Worm (Caenorhabditis elegans) whole organism, L4 larva: ENCODE measurements around the gene F15E6.5.

Experiments used
- F10B5.3 ChIP-seq: sonication (generic microtip); optimal IDR thresholded peaks from 2 replicates; lab custom pipeline; 2016; ENCODE audit warnings: mild to moderate bottlenecking, missing genetic modification characterization, missing compliant biosample characterization
- F49E8.2 ChIP-seq: sonication (generic microtip); optimal IDR thresholded peaks from 2 replicates; lab custom pipeline; 2016; ENCODE audit warnings: missing compliant biosample characterization, mild to moderate bottlenecking, missing genetic modification characterization, borderline replicate concordance
- R02D3.7 ChIP-seq: fragments of 150-350 bp; sonication (generic microtip); optimal IDR thresholded peaks from 3 replicates; lab custom pipeline; 2014; ENCODE audit warnings: missing biosample characterization, missing genetic modification characterization
- Y5F2A.4 ChIP-seq: fragments of 200-800 bp; sonication (Bioruptor generic); optimal IDR thresholded peaks from 2 replicates; lab custom pipeline; 2018; ENCODE audit warnings: mild to moderate bottlenecking, missing genetic modification characterization, missing compliant biosample characterization
- Y75B8A.6 ChIP-seq: fragments of 200-800 bp; sonication (Bioruptor generic); IDR thresholded peaks from 2 replicates; pipeline ENCODE4 v1.3.6; 2022; ENCODE audit warnings: missing genetic modification reagents, missing genetic modification characterization, missing compliant biosample characterization
- ZK546.5 ChIP-seq, 2 experiments: sonication (generic microtip); optimal IDR thresholded peaks; 2 replicates each; lab custom pipeline; 2017; ENCODE audit warnings: missing biosample characterization in 2 of 2, missing genetic modification characterization in 2 of 2
- aha-1 ChIP-seq: fragments of 150-350 bp; peaks from one replicate; lab custom pipeline; 2014; ENCODE audit warnings: missing biosample characterization, missing genetic modification characterization
- ama-1 ChIP-seq: fragments of 150-350 bp; optimal IDR thresholded peaks from 2 replicates; lab custom pipeline; 2014; ENCODE audit warnings: inconsistent platforms, mixed read lengths
- arid-1 ChIP-seq: fragments of 200-800 bp; sonication (Bioruptor generic); conservative IDR thresholded peaks from 2 replicates; pipeline ENCODE4 v1.3.6; 2022; ENCODE audit warnings: missing genetic modification reagents, missing genetic modification characterization, missing compliant biosample characterization
- ceh-44 ChIP-seq: fragments of 200-800 bp; sonication (Bioruptor generic); IDR thresholded peaks from 2 replicates; pipeline ENCODE4 v1.3.6; 2022; ENCODE audit warnings: missing genetic modification reagents, missing genetic modification characterization, missing compliant biosample characterization
- ceh-62 ChIP-seq: sonication (generic microtip); optimal IDR thresholded peaks from 2 replicates; lab custom pipeline; 2017; ENCODE audit warnings: missing biosample characterization, missing genetic modification characterization
- ces-1 ChIP-seq: fragments of 150-350 bp; sonication (generic microtip); optimal IDR thresholded peaks from 4 replicates; lab custom pipeline; 2014; ENCODE audit warnings: missing biosample characterization, missing genetic modification reagents, missing genetic modification characterization
- cey-2 ChIP-seq: sonication (generic microtip); optimal IDR thresholded peaks from 3 replicates; lab custom pipeline; 2017; ENCODE audit warnings: missing genetic modification characterization, mild to moderate bottlenecking, missing compliant biosample characterization, antibody characterized with exemption, borderline replicate concordance; ENCODE audit not compliant: insufficient read depth
- daf-16 ChIP-seq, 3 experiments: sonication (generic microtip); optimal IDR thresholded peaks; 2 replicates each; lab custom pipeline; 2016 to 2017; ENCODE audit warnings: missing genetic modification characterization in 3 of 3, missing genetic modification reagents in 3 of 3, mild to moderate bottlenecking in 2 of 3, missing compliant biosample characterization in 2 of 3, missing biosample characterization in 1 of 3, moderate library complexity in 1 of 3
- daf-8 ChIP-seq: fragments of 200-800 bp; sonication (Bioruptor generic); IDR thresholded peaks from 2 replicates; pipeline ENCODE4 v1.3.6; 2022; ENCODE audit warnings: missing genetic modification characterization, missing compliant biosample characterization
- dpl-1 ChIP-seq: fragments of 150-350 bp; optimal IDR thresholded peaks from 2 replicates; lab custom pipeline; 2014; ENCODE audit warnings: missing biosample characterization, missing genetic modification reagents, missing genetic modification characterization
- duxl-1 ChIP-seq: sonication (generic microtip); optimal IDR thresholded peaks from 2 replicates; lab custom pipeline; 2016; ENCODE audit warnings: mild to moderate bottlenecking, missing genetic modification characterization, moderate library complexity, missing compliant biosample characterization; ENCODE audit not compliant: poor library complexity
- dve-1 ChIP-seq: sonication (generic microtip); optimal IDR thresholded peaks from 2 replicates; lab custom pipeline; 2017; ENCODE audit warnings: antibody characterized with exemption, mild to moderate bottlenecking, missing genetic modification characterization, missing compliant biosample characterization; ENCODE audit not compliant: insufficient read depth
- fkh-10 ChIP-seq: fragments of 150-350 bp; optimal IDR thresholded peaks from 2 replicates; lab custom pipeline; 2014; ENCODE audit warnings: missing biosample characterization, missing genetic modification reagents, missing genetic modification characterization
- hif-1 ChIP-seq, 2 experiments: sonication (generic microtip); optimal IDR thresholded peaks; 2 replicates each; lab custom pipeline; 2016 to 2017; ENCODE audit warnings: missing compliant biosample characterization in 2 of 2, missing genetic modification characterization in 2 of 2, missing genetic modification reagents in 2 of 2, missing genotype in 2 of 2, mild to moderate bottlenecking in 1 of 2
- jun-1 ChIP-seq: fragments of 150-350 bp; optimal IDR thresholded peaks from 2 replicates; lab custom pipeline; 2014; ENCODE audit warnings: missing biosample characterization, missing genetic modification reagents, missing genetic modification characterization
- lin-15B ChIP-seq: fragments of 150-350 bp; sonication (generic microtip); optimal IDR thresholded peaks from 3 replicates; lab custom pipeline; 2014; ENCODE audit warnings: missing biosample characterization, missing genetic modification characterization
- madf-9 ChIP-seq: fragments of 200-800 bp; sonication (Bioruptor generic); conservative IDR thresholded peaks from 2 replicates; pipeline ENCODE4 v1.3.6; 2022; ENCODE audit warnings: missing genetic modification reagents, missing genetic modification characterization, missing compliant biosample characterization
- mxl-3 ChIP-seq: fragments of 200-800 bp; sonication (Bioruptor generic); optimal IDR thresholded peaks from 2 replicates; lab custom pipeline; 2018; ENCODE audit warnings: mild to moderate bottlenecking, missing genetic modification characterization, missing compliant biosample characterization
- nhr-10 ChIP-seq: fragments of 150-350 bp; optimal IDR thresholded peaks from 2 replicates; lab custom pipeline; 2014; ENCODE audit warnings: missing biosample characterization, missing genetic modification characterization
- nhr-237 ChIP-seq: sonication (generic microtip); optimal IDR thresholded peaks from 2 replicates; lab custom pipeline; 2017; ENCODE audit warnings: missing biosample characterization, missing genetic modification characterization
- nhr-28 ChIP-seq: fragments of 150-350 bp; optimal IDR thresholded peaks from 2 replicates; lab custom pipeline; 2014; ENCODE audit warnings: missing biosample characterization, missing genetic modification characterization
- nhr-41 ChIP-seq: fragments of 200-800 bp; sonication (Bioruptor generic); IDR thresholded peaks from 2 replicates; pipeline ENCODE4 v1.3.6; 2022; ENCODE audit warnings: missing genetic modification reagents, missing genetic modification characterization, missing compliant biosample characterization
- nhr-77 ChIP-seq: fragments of 150-350 bp; optimal IDR thresholded peaks from 2 replicates; lab custom pipeline; 2014; ENCODE audit warnings: missing biosample characterization, missing genetic modification characterization
- pha-4 ChIP-seq, 2 experiments: fragments of 150-350 bp in 1 of 2; fragments of 200-800 bp in 1 of 2; sonication (Bioruptor generic) in 1 of 2; IDR thresholded peaks in 1 of 2; optimal IDR thresholded peaks in 1 of 2; 2 replicates each; pipeline versions ENCODE4 v1.3.6 to Lab custom; 2014 to 2022; ENCODE audit warnings: missing genetic modification characterization in 2 of 2, missing genetic modification reagents in 2 of 2, missing biosample characterization in 1 of 2, missing compliant biosample characterization in 1 of 2
- pqm-1 ChIP-seq: sonication (generic microtip); optimal IDR thresholded peaks from 2 replicates; lab custom pipeline; 2017; ENCODE audit warnings: missing biosample characterization, missing genetic modification characterization
- rbr-2 ChIP-seq: sonication (generic microtip); optimal IDR thresholded peaks from 2 replicates; lab custom pipeline; 2016; ENCODE audit warnings: missing genotype, missing genetic modification characterization, missing compliant biosample characterization
- snpc-1.2 ChIP-seq: fragments of 200-800 bp; sonication (Bioruptor generic); IDR thresholded peaks from 2 replicates; pipeline ENCODE4 v1.3.6; 2022; ENCODE audit warnings: missing genetic modification reagents, missing genetic modification characterization, missing compliant biosample characterization
- snpc-4 ChIP-seq: fragments of 150-350 bp; optimal IDR thresholded peaks from 2 replicates; lab custom pipeline; 2014; ENCODE audit warnings: missing biosample characterization, missing genetic modification characterization
- tra-1 ChIP-seq: fragments of 200-800 bp; sonication (Bioruptor generic); IDR thresholded peaks from 2 replicates; pipeline ENCODE4 v1.3.6; 2022; ENCODE audit warnings: missing genetic modification reagents, missing genetic modification characterization, missing compliant biosample characterization
- unc-62 ChIP-seq, 3 experiments: fragments of 150-350 bp in 1 of 3; sonication (generic microtip); optimal IDR thresholded peaks in 2 of 3; peaks in 1 of 3; 1 replicate in 1 of 3; 2 replicates in 2 of 3; lab custom pipeline; 2014 to 2017; ENCODE audit warnings: missing biosample characterization in 3 of 3, missing genetic modification characterization in 3 of 3, missing genetic modification reagents in 3 of 3, missing genotype in 1 of 3
- zfp-3 ChIP-seq: fragments of 200-800 bp; sonication (Bioruptor generic); conservative IDR thresholded peaks from 2 replicates; pipeline ENCODE4 v1.3.6; 2022; ENCODE audit warnings: missing genetic modification reagents, missing genetic modification characterization, missing compliant biosample characterization
- zip-2 ChIP-seq: fragments of 150-350 bp; optimal IDR thresholded peaks from 2 replicates; lab custom pipeline; 2014; ENCODE audit warnings: missing biosample characterization, missing genetic modification characterization
- ztf-11 ChIP-seq: fragments of 150-350 bp; optimal IDR thresholded peaks from 2 replicates; lab custom pipeline; 2014; ENCODE audit warnings: missing biosample characterization, missing genetic modification characterization

The F15E6.5 gene

ce11 chrIV:4326445-4326844, 37.1 kb downstream of the F15E6.5 start, which contains the start of gene trpl-2:
TSS of gene trpl-2 (plus strand) at chrIV:4326654.
- TF ChIP-seq jun-1 (tag; lab: Kevin White, UChicago) (no peak), snpc-4 (tag; lab: Kevin White, UChicago) (no peak), ztf-11 (tag; lab: Kevin White, UChicago) (no peak), zfp-3 (GFP tag; lab: Robert Waterston, UW) (no peak), lin-15B (tag; lab: Kevin White, UChicago) (no peak), dve-1 (tag; lab: Kevin White, UChicago) (no peak), cey-2 (no peak), rbr-2 (tag; lab: Kevin White, UChicago) (no peak), nhr-28 (tag; lab: Kevin White, UChicago) (peak; percentile 71), ama-1 (lab: Kevin White, UChicago) (no peak), nhr-10 (no peak), R02D3.7 (tag; lab: Kevin White, UChicago) (no peak), Y75B8A.6 (GFP tag; lab: Robert Waterston, UW) (no peak), daf-16 (GFP tag; optimal IDR thresholded peaks at IDR 0.05; lab: Kevin White, UChicago) (no peak), daf-16 (tag; optimal IDR thresholded peaks at IDR 0.05; lab: Kevin White, UChicago) (peak; percentile 48), zip-2 (tag; lab: Kevin White, UChicago) (no peak), nhr-77 (tag; lab: Kevin White, UChicago) (no peak), F10B5.3 (tag; lab: Kevin White, UChicago) (no peak), pha-4 (GFP tag; IDR thresholded peaks at IDR 0.05; lab: Robert Waterston, UW) (no peak), pha-4 (tag; optimal IDR thresholded peaks at IDR 0.05; lab: Kevin White, UChicago) (no peak), nhr-41 (GFP tag; lab: Robert Waterston, UW) (no peak), madf-9 (GFP tag; lab: Robert Waterston, UW) (no peak), pqm-1 (tag; lab: Kevin White, UChicago) (peak; percentile 33), daf-8 (GFP tag; lab: Robert Waterston, UW) (no peak), fkh-10 (GFP tag; lab: Kevin White, UChicago) (no peak), F49E8.2 (tag; lab: Kevin White, UChicago) (no peak), aha-1 (tag; lab: Kevin White, UChicago) (peak; percentile 44), snpc-1.2 (GFP tag; lab: Robert Waterston, UW) (no peak), dpl-1 (GFP tag; lab: Kevin White, UChicago) (peak; percentile 9), tra-1 (GFP tag; lab: Robert Waterston, UW) (no peak), ces-1 (GFP tag; lab: Kevin White, UChicago) (no peak), ceh-62 (tag; lab: Kevin White, UChicago) (no peak)

- TF ChIP-seq ceh-44 (GFP tag; lab: Robert Waterston, UW): no peak
- peak; percentile 6 for TF ChIP-seq aha-1 (tag; lab: Kevin White, UChicago)
- TF ChIP-seq duxl-1 (tag; lab: Kevin White, UChicago): no peak
- no peak for TF ChIP-seq arid-1 (GFP tag; lab: Robert Waterston, UW)
- no peak for TF ChIP-seq Y5F2A.4
- TF ChIP-seq, all 104 proteins: peak for 1
Observed at ce11 chrIV:4336139-4336851, 46.9 kb downstream of the F15E6.5 start, which contains the start of the genes W03B1.3 and oac-51. TSS of gene W03B1.3 (minus strand) at chrIV:4336239. TSS of gene oac-51 (plus strand) at chrIV:4336801.

ce11 chrIV:4338217-4338616, 48.9 kb downstream of the F15E6.5 start:
- no peak for TF ChIP-seq mxl-3 (GFP tag; lab: Kevin White, UChicago)
- TF ChIP-seq nhr-237: no peak
- TF ChIP-seq unc-62 (GFP tag; optimal IDR thresholded peaks at IDR 0.05 in 1 of 2; lab: Kevin White, UChicago): no peak
- TF ChIP-seq unc-62 (tag; optimal IDR thresholded peaks at IDR 0.05; lab: Kevin White, UChicago): no peak
- TF ChIP-seq tra-1 (GFP tag; lab: Robert Waterston, UW): no peak
- TF ChIP-seq hif-1 (tag; optimal IDR thresholded peaks at IDR 0.05; lab: Kevin White, UChicago): no peak
- TF ChIP-seq ZK546.5 (tag; optimal IDR thresholded peaks at IDR 0.05; lab: Kevin White, UChicago): no peak
- TF ChIP-seq, all 104 proteins: peak for 0
